Worm (Caenorhabditis elegans): Measurements from ENCODE around the gene far-2.

The far-2 gene

ce11 chrIII:9051119-9051597 lies 30.5 kb upstream of the far-2 start (continued):
- TF ChIP-seq egl-44 (GFP tag; IDR thresholded peaks at IDR 0.05) (peak; percentile 45; the same call in 1 of the 2 replicates), dpff-1 (tag; optimal IDR thresholded peaks at IDR 0.05) (peak; percentile 82), lag-1 (GFP tag; IDR thresholded peaks at IDR 0.05) (no peak), let-526 (GFP tag; IDR thresholded peaks at IDR 0.05) (peak; percentile 63; the same call in 1 of the 2 replicates), chd-7 (tag; optimal IDR thresholded peaks at IDR 0.05) (peak; percentile 70), T07F8.4 (tag; optimal IDR thresholded peaks at IDR 0.05) (no peak), rpc-1 (optimal IDR thresholded peaks at IDR 0.05) (no peak), rpc-1 (tag; optimal IDR thresholded peaks at IDR 0.05) (no peak), Y53F4B.3 (GFP tag; IDR thresholded peaks at IDR 0.05) (no peak), die-1 (tag; optimal IDR thresholded peaks at IDR 0.05) (no peak), mes-4 (tag; optimal IDR thresholded peaks at IDR 0.05) (no peak), ama-1 (optimal IDR thresholded peaks at IDR 0.05) (peak; percentile 98), ama-1 (GFP tag; optimal IDR thresholded peaks at IDR 0.05) (peak in 1 of 2 experiments; percentile 80), snpc-1.3 (tag; optimal IDR thresholded peaks at IDR 0.05; ENCODE audit: insufficient read depth) (peak; percentile 35), tbx-9 (tag; optimal IDR thresholded peaks at IDR 0.05; ENCODE audit: borderline replicate concordance) (peak; percentile 3), ets-4 (GFP tag; optimal IDR thresholded peaks at IDR 0.05) (no peak), Y95B8A.8 (GFP tag; IDR thresholded peaks at IDR 0.05) (peak; percentile 59), ceh-58 (GFP tag; IDR thresholded peaks at IDR 0.05) (no peak), mxl-1 (tag; optimal IDR thresholded peaks at IDR 0.05) (no peak), sea-2 (GFP tag; IDR thresholded peaks at IDR 0.05) (no peak), lin-54 (GFP tag; optimal IDR thresholded peaks at IDR 0.05) (peak; percentile 56), attf-6 (GFP tag; IDR thresholded peaks at IDR 0.05) (no peak), nhr-27 (tag; optimal IDR thresholded peaks at IDR 0.05) (no peak), ztf-3 (GFP tag; optimal IDR thresholded peaks at IDR 0.05) (no peak), bed-2 (GFP tag; IDR thresholded peaks at IDR 0.05) (no peak), akir-1 (GFP tag; optimal IDR thresholded peaks at IDR 0.05) (peak; percentile 20), pbrm-1 (GFP tag; IDR thresholded peaks at IDR 0.05) (peak; percentile 63; the same call in 1 of the 2 replicates), ceh-40 (GFP tag; IDR thresholded peaks at IDR 0.05) (peak; percentile 42; the same call in 1 of the 2 replicates), rcor-1 (GFP tag; IDR thresholded peaks at IDR 0.05) (0 out of 2 replicates have a peak, but pooled peaks have one; percentile 34), ekl-4 (GFP tag; IDR thresholded peaks at IDR 0.05) (peak; percentile 59; the same call in 1 of the 2 replicates), tbp1 (GFP tag; optimal IDR thresholded peaks at IDR 0.05) (peak; percentile 65), attf-3 (GFP tag; conservative IDR thresholded peaks at IDR 0.05) (no peak), unc-62 (GFP tag; optimal IDR thresholded peaks at IDR 0.05) (peak; percentile 61), F57A8.1 (GFP tag; optimal IDR thresholded peaks at IDR 0.05) (no peak), egrh-3 (GFP tag; IDR thresholded peaks at IDR 0.05) (no peak), nhr-120 (GFP tag; IDR thresholded peaks at IDR 0.05) (no peak), D2030.7 (GFP tag; IDR thresholded peaks at IDR 0.05) (no peak), mcd-1 (GFP tag; IDR thresholded peaks at IDR 0.05) (peak; percentile 40; the same call in 1 of the 2 replicates), B0019.2 (GFP tag; conservative IDR thresholded peaks at IDR 0.05) (no peak), madf-3 (GFP tag; IDR thresholded peaks at IDR 0.05) (peak; percentile 45; the same call in 1 of the 2 replicates), hmg-1.2 (GFP tag; IDR thresholded peaks at IDR 0.05) (peak; percentile 54), atf-7 (tag; optimal IDR thresholded peaks at IDR 0.05) (peak; percentile 75), Y67H2A.10 (GFP tag; conservative IDR thresholded peaks at IDR 0.05) (no peak), lsl-1 (GFP tag; optimal IDR thresholded peaks at IDR 0.05) (peak; percentile 42), lsy-27 (tag; optimal IDR thresholded peaks at IDR 0.05; ENCODE audit: borderline replicate concordance, insufficient read depth) (no peak), Y56A3A.18 (GFP tag; IDR thresholded peaks at IDR 0.05) (no peak; the same call in 1 of the 2 replicates), F33H1.4 (GFP tag; IDR thresholded peaks at IDR 0.05) (peak; percentile 10; the same call in 1 of the 2 replicates), F37B4.10 (GFP tag; IDR thresholded peaks at IDR 0.05) (no peak), madf-6 (GFP tag; IDR thresholded peaks at IDR 0.05) (peak; percentile 43; the same call in 1 of the 2 replicates)

All from whole organism, young adult.